Worm (Caenorhabditis elegans) whole organism, L2 larva: ENCODE results near the gene Y22D7AL.4.

Experiments used
- ceh-82 ChIP-seq: fragments of 150-350 bp; optimal IDR thresholded peaks from 2 replicates; lab custom pipeline; 2014; ENCODE audit warnings: missing biosample characterization, missing genetic modification characterization
- egl-27 ChIP-seq: sonication (generic microtip); optimal IDR thresholded peaks from 3 replicates; lab custom pipeline; 2017; ENCODE audit warnings: missing biosample characterization, missing genetic modification reagents, missing genetic modification characterization
- gmeb-1 ChIP-seq: fragments of 150-350 bp; optimal IDR thresholded peaks from 2 replicates; lab custom pipeline; 2014; ENCODE audit warnings: missing biosample characterization, missing genetic modification characterization
- lin-11 ChIP-seq: fragments of 150-350 bp; sonication (generic microtip); optimal IDR thresholded peaks from 2 replicates; lab custom pipeline; 2014; ENCODE audit warnings: missing biosample characterization, missing genetic modification characterization, inconsistent platforms, mixed read lengths
- unc-62 ChIP-seq: fragments of 150-350 bp; optimal IDR thresholded peaks from 2 replicates; lab custom pipeline; 2014; ENCODE audit warnings: missing biosample characterization, missing genetic modification reagents, missing genetic modification characterization

- TF ChIP-seq lin-11 (tag; lab: Kevin White, UChicago) (no peak), unc-62 (no peak), gmeb-1 (tag; lab: Kevin White, UChicago) (no peak), egl-27 (tag; lab: Kevin White, UChicago) (no peak), ceh-82 (tag; lab: Kevin White, UChicago) (no peak)
These were observed 22.7 kb upstream of the Y22D7AL.4 start for ce11 chrIII:1603776-1604175.
